3 worm cellular contexts compared by ENCODE assay signal in the genomic region with DNA sequence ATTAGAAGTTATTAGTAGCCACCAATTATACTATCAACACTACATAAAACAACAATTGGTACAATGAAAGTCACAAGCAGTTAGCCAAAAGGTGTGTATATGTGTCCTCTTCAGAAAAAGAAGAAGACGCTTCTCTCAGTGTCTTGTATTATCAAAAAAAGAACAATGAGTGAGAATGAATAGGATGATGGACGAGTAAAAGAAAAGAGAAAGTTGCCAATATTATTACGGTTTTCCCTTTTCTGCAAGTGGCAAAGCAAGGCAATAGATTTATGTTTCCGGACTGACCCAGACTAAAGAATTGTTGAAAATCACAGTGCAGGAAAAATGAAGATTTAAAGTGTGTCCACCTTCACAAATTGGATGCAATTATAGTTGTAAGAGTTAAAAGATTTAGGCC.
TF ChIP-seq lines count a peak whose summit lies in the region.

No protein-coding gene starts in this region.

TF ChIP-seq in whole organism, L1 larva, 84 proteins besides CTCF, POLR2A, EP300 and RAD21:
- TF ChIP-seq mdl-1 (tag; optimal IDR thresholded peaks at IDR 0.05; lab: Kevin White, UChicago), result no peak
- no peak for TF ChIP-seq snu-23 (GFP tag; optimal IDR thresholded peaks at IDR 0.05; lab: Kevin White, UChicago)
- TF ChIP-seq mep-1 (tag; optimal IDR thresholded peaks at IDR 0.05; lab: Kevin White, UChicago), result no peak
- no peak for TF ChIP-seq efl-1 (optimal IDR thresholded peaks at IDR 0.05; lab: Kevin White, UChicago)
- peak in 1 of 2 experiments; percentile 59 for TF ChIP-seq efl-1 (GFP tag; optimal IDR thresholded peaks at IDR 0.05 in 1 of 2; lab: Kevin White, UChicago)
- peak; percentile 85 for TF ChIP-seq blmp-1 (tag; optimal IDR thresholded peaks at IDR 0.05; lab: Kevin White, UChicago)
- no peak for TF ChIP-seq sup-37 (GFP tag; optimal IDR thresholded peaks at IDR 0.05; lab: Kevin White, UChicago)
- no peak for TF ChIP-seq nhr-20 (tag; optimal IDR thresholded peaks at IDR 0.05; lab: Kevin White, UChicago)

TF ChIP-seq in whole organism, L2 larva, 48 proteins besides CTCF, POLR2A, EP300 and RAD21:
- TF ChIP-seq nhr-6 (tag; optimal IDR thresholded peaks at IDR 0.05; lab: Kevin White, UChicago), result no peak
- TF ChIP-seq blmp-1 (tag; optimal IDR thresholded peaks at IDR 0.05; lab: Kevin White, UChicago; ENCODE audit: insufficient read depth), result peak; percentile 43

TF ChIP-seq in whole organism, L4 larva, 104 proteins besides CTCF, POLR2A, EP300 and RAD21:
- TF ChIP-seq nhr-10 (tag; optimal IDR thresholded peaks at IDR 0.05; lab: Kevin White, UChicago), result no peak
- TF ChIP-seq attf-4 (tag; optimal IDR thresholded peaks at IDR 0.05; lab: Kevin White, UChicago), result no peak
- TF ChIP-seq skn-1 (tag; optimal IDR thresholded peaks at IDR 0.05; lab: Kevin White, UChicago), result no peak
- no peak for TF ChIP-seq lir-3 (tag; optimal IDR thresholded peaks at IDR 0.05; lab: Kevin White, UChicago)
- peak; percentile 31 for TF ChIP-seq nhr-28 (tag; optimal IDR thresholded peaks at IDR 0.05; lab: Kevin White, UChicago)
- TF ChIP-seq hlh-30 (tag; optimal IDR thresholded peaks at IDR 0.05; lab: Kevin White, UChicago; ENCODE audit: insufficient read depth), result no peak

Comparison
In these comparisons a context has a peak if more than half of its experiments do, and no peak if none do; other contexts are left out.
1. Of the 29 proteins assayed by ChIP-seq in both whole organism, L4 larva and whole organism, L1 larva: peak only in whole organism, L4 larva: nhr-28; only in whole organism, L1 larva: none; in both: none; in neither: 28.